Fruit fly (Drosophila melanogaster) whole organism, embryonic: ENCODE data around the gene CG12773.

ENCODE experiments used
- Antp ChIP-seq: fragments of 200-800 bp; sonication (Bioruptor generic); optimal IDR thresholded peaks from 3 replicates; lab custom pipeline; 2016; ENCODE audit warnings: missing biosample characterization, missing genetic modification characterization
- CG10431 ChIP-seq: fragments of 200-800 bp; sonication (Bioruptor generic); optimal IDR thresholded peaks from 3 replicates; lab custom pipeline; 2018; ENCODE audit warnings: missing biosample characterization, mild to moderate bottlenecking, missing genetic modification characterization
- CG10979 ChIP-seq: fragments of 200-800 bp; sonication (Bioruptor generic); optimal IDR thresholded peaks from 2 replicates; lab custom pipeline; 2018; ENCODE audit warnings: missing biosample characterization, mild to moderate bottlenecking, missing genetic modification characterization, moderate library complexity
- CG12299 ChIP-seq: fragments of 200-800 bp; sonication (Bioruptor generic); optimal IDR thresholded peaks from 2 replicates; lab custom pipeline; 2018; ENCODE audit warnings: missing biosample characterization, mild to moderate bottlenecking, missing genetic modification characterization
- CG12769 ChIP-seq: fragments of 200-800 bp; sonication (Bioruptor generic); optimal IDR thresholded peaks from 2 replicates; lab custom pipeline; 2019; ENCODE audit warnings: missing biosample characterization, mild to moderate bottlenecking, missing genetic modification characterization, moderate library complexity
- CG13894 ChIP-seq: fragments of 200-800 bp; sonication (Bioruptor generic); optimal IDR thresholded peaks from 3 replicates; lab custom pipeline; 2018; ENCODE audit warnings: missing biosample characterization, mild to moderate bottlenecking, missing genetic modification characterization, moderate library complexity
- CG15011 ChIP-seq: fragments of 200-800 bp; sonication (Bioruptor generic); optimal IDR thresholded peaks from 3 replicates; lab custom pipeline; 2018; ENCODE audit warnings: missing biosample characterization, mild to moderate bottlenecking, missing genetic modification characterization
- CG15514 ChIP-seq: fragments of 200-800 bp; sonication (Bioruptor generic); optimal IDR thresholded peaks from 3 replicates; lab custom pipeline; 2017; ENCODE audit warnings: missing biosample characterization, missing genetic modification characterization, mild to moderate bottlenecking, moderate library complexity, missing genetic modification reagents
- CG15601 ChIP-seq: fragments of 200-800 bp; sonication (Bioruptor generic); optimal IDR thresholded peaks from 3 replicates; lab custom pipeline; 2019; ENCODE audit warnings: missing biosample characterization, mild to moderate bottlenecking, missing genetic modification characterization, moderate library complexity
- CG30403 ChIP-seq: fragments of 200-800 bp; sonication (Bioruptor generic); optimal IDR thresholded peaks from 3 replicates; lab custom pipeline; 2016; ENCODE audit warnings: missing biosample characterization, missing genetic modification characterization
- CG32532 ChIP-seq: fragments of 200-800 bp; sonication (Bioruptor generic); IDR thresholded peaks from 2 replicates; pipeline ENCODE4 v1.3.6; 2022; ENCODE audit warnings: missing biosample characterization, missing genetic modification characterization
- CG33557 ChIP-seq: fragments of 200-800 bp; sonication (Bioruptor generic); optimal IDR thresholded peaks from 2 replicates; lab custom pipeline; 2019; ENCODE audit warnings: missing biosample characterization, mild to moderate bottlenecking, missing genetic modification characterization, moderate library complexity
- CG3726 ChIP-seq: fragments of 200-800 bp; sonication (Bioruptor generic); IDR thresholded peaks from 3 replicates; pipeline ENCODE4, ENCODE4 v1.3.6; 2022; ENCODE audit warnings: missing biosample characterization, missing genetic modification characterization
- CG4820 ChIP-seq: fragments of 200-800 bp; sonication (Bioruptor generic); optimal IDR thresholded peaks from 3 replicates; lab custom pipeline; 2016; ENCODE audit warnings: missing biosample characterization, missing genetic modification characterization
- CG5245 ChIP-seq: fragments of 200-800 bp; sonication (Bioruptor generic); optimal IDR thresholded peaks from 3 replicates; lab custom pipeline; 2016; ENCODE audit warnings: missing biosample characterization, missing genetic modification characterization
- CG5953 ChIP-seq: fragments of 200-800 bp; sonication (Bioruptor generic); IDR thresholded peaks from 2 replicates; pipeline ENCODE4 v1.3.6; 2022; ENCODE audit warnings: missing biosample characterization, missing genetic modification characterization
- CG6175 ChIP-seq: fragments of 200-800 bp; sonication (Bioruptor generic); IDR thresholded peaks from 3 replicates; pipeline ENCODE4 v1.3.6; 2022; ENCODE audit warnings: missing biosample characterization, missing genetic modification characterization
- CG6272 ChIP-seq: fragments of 200-800 bp; sonication (Bioruptor generic); IDR thresholded peaks from 2 replicates; pipeline ENCODE4 v1.3.6; 2022; ENCODE audit warnings: missing biosample characterization, missing genetic modification characterization
- CG8924 ChIP-seq: fragments of 200-800 bp; optimal IDR thresholded peaks from 3 replicates; lab custom pipeline; 2019; ENCODE audit warnings: missing biosample characterization, mild to moderate bottlenecking, missing genetic modification characterization, moderate library complexity
- E2f2 ChIP-seq: fragments of 200-800 bp; sonication (Bioruptor generic); IDR thresholded peaks from 2 replicates; pipeline ENCODE4 v1.3.6; 2022; ENCODE audit warnings: missing biosample characterization, missing genetic modification characterization
- Eip74EF ChIP-seq, 2 experiments: fragments of 200-800 bp in 1 of 2; fragments of >200 bp in 1 of 2; sonication (Bioruptor generic) in 1 of 2; optimal IDR thresholded peaks; 2 replicates each; lab custom pipeline; 2017 to 2019; ENCODE audit warnings: missing biosample characterization in 2 of 2, missing genetic modification characterization in 2 of 2, mild to moderate bottlenecking in 1 of 2, moderate library complexity in 1 of 2
- HLH4C ChIP-seq: fragments of 200-800 bp; sonication (Bioruptor generic); IDR thresholded peaks from 3 replicates; pipeline ENCODE4 v1.3.6; 2022; ENCODE audit warnings: missing biosample characterization, missing genetic modification characterization; ENCODE audit not compliant: partially characterized antibody
- Hand ChIP-seq: fragments of 200-800 bp; sonication (Bioruptor generic); optimal IDR thresholded peaks from 2 replicates; lab custom pipeline; 2017; ENCODE audit warnings: mild to moderate bottlenecking, missing biosample characterization, missing genetic modification reagents, missing genetic modification characterization
- Hr39 ChIP-seq: fragments of >200 bp; optimal IDR thresholded peaks from 2 replicates; lab custom pipeline; 2017
- Lim3 ChIP-seq: fragments of 200-800 bp; sonication (Bioruptor generic); IDR thresholded peaks from 2 replicates; pipeline ENCODE4 v1.3.6; 2022; ENCODE audit warnings: missing biosample characterization, missing genetic modification characterization
- Nf-YB ChIP-seq: fragments of 200-800 bp; sonication (Bioruptor generic); optimal IDR thresholded peaks from 3 replicates; lab custom pipeline; 2019; ENCODE audit warnings: missing biosample characterization, mild to moderate bottlenecking, missing genetic modification characterization, moderate library complexity
- Spps ChIP-seq: fragments of 200-800 bp; sonication (Bioruptor generic); optimal IDR thresholded peaks from 2 replicates; lab custom pipeline; 2018; ENCODE audit warnings: missing biosample characterization, mild to moderate bottlenecking, missing genetic modification characterization
- Taf1 ChIP-seq: fragments of 200-800 bp; sonication (Bioruptor generic); IDR thresholded peaks from 2 replicates; pipeline ENCODE4 v1.3.6; 2022; ENCODE audit warnings: missing biosample characterization, missing genetic modification characterization
- Trl ChIP-seq, 3 experiments: fragments of >200 bp in 2 of 3; fragments of 200-800 bp in 1 of 3; sonication (Bioruptor generic) in 1 of 3; optimal IDR thresholded peaks; 2 replicates in 1 of 3; 3 replicates in 2 of 3; lab custom pipeline; 2016 to 2017; ENCODE audit warnings: missing biosample characterization in 1 of 3, missing genetic modification characterization in 1 of 3
- YL-1 ChIP-seq: fragments of 200-800 bp; sonication (Bioruptor generic); optimal IDR thresholded peaks from 3 replicates; lab custom pipeline; 2017; ENCODE audit warnings: missing biosample characterization, mild to moderate bottlenecking, missing genetic modification characterization
- ash1 ChIP-seq: fragments of 200-800 bp; sonication (Bioruptor generic); optimal IDR thresholded peaks from 2 replicates; lab custom pipeline; 2018; ENCODE audit warnings: missing biosample characterization, mild to moderate bottlenecking, missing genetic modification characterization
- chif ChIP-seq, 2 experiments: fragments of 200-800 bp; sonication (Bioruptor generic); optimal IDR thresholded peaks; 3 replicates each; lab custom pipeline; 2016; ENCODE audit warnings: missing biosample characterization in 2 of 2, missing genetic modification characterization in 2 of 2
- chm ChIP-seq: fragments of 200-800 bp; sonication (Bioruptor generic); IDR thresholded peaks from 2 replicates; pipeline ENCODE4 v1.3.6; 2022; ENCODE audit warnings: missing biosample characterization, missing genetic modification characterization
- dm ChIP-seq: fragments of 200-800 bp; sonication (Bioruptor generic); optimal IDR thresholded peaks from 3 replicates; lab custom pipeline; 2016; ENCODE audit warnings: missing biosample characterization, missing genetic modification characterization
- fd102C ChIP-seq: fragments of 200-800 bp; sonication (Bioruptor generic); optimal IDR thresholded peaks from 2 replicates; lab custom pipeline; 2018; ENCODE audit warnings: missing biosample characterization, mild to moderate bottlenecking, missing genetic modification characterization, moderate library complexity
- ham ChIP-seq: fragments of 200-800 bp; sonication (Bioruptor generic); IDR thresholded peaks from 2 replicates; pipeline ENCODE4 v1.3.6; 2022; ENCODE audit warnings: missing biosample characterization, missing genetic modification characterization
- nau ChIP-seq: fragments of 200-800 bp; sonication (Bioruptor generic); optimal IDR thresholded peaks from 3 replicates; lab custom pipeline; 2017; ENCODE audit warnings: missing biosample characterization, mild to moderate bottlenecking, missing genetic modification characterization, missing genetic modification reagents
- nmo ChIP-seq: fragments of 200-800 bp; sonication (Bioruptor generic); optimal IDR thresholded peaks from 2 replicates; lab custom pipeline; 2018; ENCODE audit warnings: missing biosample characterization, mild to moderate bottlenecking, missing genetic modification characterization, moderate library complexity
- oc ChIP-seq: fragments of 200-800 bp; sonication (Bioruptor generic); optimal IDR thresholded peaks from 2 replicates; lab custom pipeline; 2018; ENCODE audit warnings: missing biosample characterization, mild to moderate bottlenecking, missing genetic modification characterization, moderate library complexity
- pb ChIP-seq: fragments of 200-800 bp; sonication (Bioruptor generic); optimal IDR thresholded peaks from 3 replicates; lab custom pipeline; 2016; ENCODE audit warnings: missing biosample characterization, missing genetic modification characterization
- pita ChIP-seq: fragments of 200-800 bp; sonication (Bioruptor generic); optimal IDR thresholded peaks from 2 replicates; lab custom pipeline; 2017; ENCODE audit warnings: missing biosample characterization, mild to moderate bottlenecking, missing genetic modification characterization
- pum ChIP-seq: fragments of 200-800 bp; sonication (Bioruptor generic); optimal IDR thresholded peaks from 2 replicates; lab custom pipeline; 2016; ENCODE audit warnings: missing biosample characterization, missing genetic modification characterization
- row ChIP-seq: fragments of 200-800 bp; sonication (Bioruptor generic); IDR thresholded peaks from 3 replicates; pipeline ENCODE4 v1.3.6; 2022; ENCODE audit warnings: missing biosample characterization, missing genetic modification characterization
- schlank ChIP-seq: fragments of 200-800 bp; sonication (Bioruptor generic); optimal IDR thresholded peaks from 2 replicates; lab custom pipeline; 2018; ENCODE audit warnings: missing biosample characterization, mild to moderate bottlenecking, missing genetic modification characterization
- seq ChIP-seq: fragments of 200-800 bp; sonication (Bioruptor generic); IDR thresholded peaks from 2 replicates; pipeline ENCODE4 v1.3.6; 2022; ENCODE audit warnings: missing biosample characterization, missing genetic modification characterization
- slou ChIP-seq: fragments of 200-800 bp; sonication (Bioruptor generic); optimal IDR thresholded peaks from 3 replicates; lab custom pipeline; 2016; ENCODE audit warnings: missing biosample characterization, missing genetic modification characterization
- tio ChIP-seq: fragments of 200-800 bp; sonication (Bioruptor generic); optimal IDR thresholded peaks from 2 replicates; lab custom pipeline; 2017; ENCODE audit warnings: missing biosample characterization, missing genetic modification characterization, inconsistent platforms
- wdn ChIP-seq: fragments of 200-800 bp; sonication (Bioruptor generic); IDR thresholded peaks from 2 replicates; pipeline ENCODE4 v1.3.6; 2022; ENCODE audit warnings: missing biosample characterization, missing genetic modification characterization

The CG12773 gene

DNA sequence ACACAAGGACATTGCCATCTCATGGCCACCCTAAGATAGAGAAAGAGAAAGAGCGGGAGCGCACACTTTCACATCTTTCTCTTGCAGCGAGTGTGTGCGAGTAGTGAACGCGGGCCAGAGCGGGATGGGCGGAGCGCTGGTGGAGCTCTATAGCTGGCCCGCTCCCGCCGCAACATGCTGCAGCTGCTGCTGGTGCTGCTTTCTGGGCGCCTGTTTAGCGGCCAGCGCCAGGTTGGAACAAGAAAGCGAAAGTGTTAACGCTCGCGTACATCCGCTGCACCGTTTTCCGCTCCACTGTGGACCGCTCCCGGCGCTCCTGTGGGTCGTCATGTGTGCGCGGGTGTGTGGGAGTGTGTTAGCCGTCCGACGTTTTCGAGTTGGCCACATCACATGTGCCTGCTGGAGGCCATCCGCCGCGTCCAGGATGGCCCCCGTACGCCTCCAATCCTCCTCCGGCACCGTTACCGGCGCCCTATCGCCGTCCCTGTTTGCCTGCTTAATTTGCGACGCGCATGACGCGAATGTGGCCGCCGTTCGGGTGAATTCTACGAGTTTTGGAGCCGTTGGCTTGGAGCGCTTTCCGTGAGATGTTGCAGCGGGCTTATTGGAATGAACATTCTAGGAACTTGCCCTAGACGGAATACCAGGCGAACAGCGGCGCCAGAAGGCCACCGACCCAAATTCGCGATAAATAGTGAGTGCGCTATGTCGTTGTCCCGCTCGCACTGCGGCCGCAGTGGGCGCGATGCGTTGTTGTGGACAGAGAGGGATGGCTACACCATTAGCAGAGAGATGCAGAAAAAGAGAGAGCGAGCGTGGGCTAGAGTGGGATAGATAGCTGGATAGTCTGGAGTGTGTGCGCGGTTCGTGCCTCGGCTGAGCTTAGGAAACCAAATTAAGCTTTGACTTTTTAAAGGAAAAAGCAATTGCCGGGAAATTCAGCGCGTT is 45.5 kb upstream of the CG12773 start (continued):
- TF ChIP-seq nau (GFP tag; lab: Kevin White, UChicago) (no peak), CG30403 (no peak), Spps (tag; lab: Kevin White, UChicago) (no peak), chif (GFP tag; optimal IDR thresholded peaks at IDR 0.05; lab: Kevin White, UChicago) (no peak), pum (GFP tag; lab: Kevin White, UChicago) (no peak), Antp (GFP tag; lab: Kevin White, UChicago) (no peak), slou (GFP tag; lab: Kevin White, UChicago) (no peak), CG3726 (no peak), CG10979 (tag; lab: Kevin White, UChicago) (no peak), CG8924 (tag; lab: Kevin White, UChicago) (peak; percentile 3), CG33557 (GFP tag; lab: Kevin White, UChicago) (peak; percentile 47), seq (no peak), dm (peak; percentile 12), CG6272 (GFP tag; lab: Robert Waterston, UW) (no peak), nmo (GFP tag; lab: Kevin White, UChicago) (peak; percentile 33), CG32532 (no peak), CG6175 (GFP tag; lab: Robert Waterston, UW) (0 out of 3 replicates have a peak, but pooled peaks have one; percentile 42), wdn (no peak), ash1 (no peak), CG15601 (no peak), CG15514 (GFP tag; lab: Kevin White, UChicago) (peak; percentile 69), HLH4C (GFP tag; lab: Robert Waterston, UW) (0 out of 3 replicates have a peak, but pooled peaks have one; percentile 13), Trl (optimal IDR thresholded peaks at IDR 0.05; lab: Kevin White, UChicago) (peak; percentile 24 to 69), Trl (GFP tag; optimal IDR thresholded peaks at IDR 0.05; lab: Kevin White, UChicago) (no peak), oc (no peak), CG10431 (GFP tag; lab: Kevin White, UChicago) (peak; percentile 81), CG5245 (GFP tag; lab: Kevin White, UChicago) (peak; percentile 9), YL-1 (peak; percentile 45), ham (GFP tag; lab: Robert Waterston, UW) (no peak), Taf1 (no peak), Lim3 (no peak), tio (GFP tag; lab: Kevin White, UChicago) (no peak), CG5953 (GFP tag; lab: Robert Waterston, UW) (no peak), Eip74EF (GFP tag; optimal IDR thresholded peaks at IDR 0.05; lab: Kevin White, UChicago) (peak in 1 of 2 experiments; percentile 35), CG12769 (tag; lab: Kevin White, UChicago) (peak; percentile 99), fd102C (GFP tag; lab: Kevin White, UChicago) (no peak), Hand (GFP tag; lab: Kevin White, UChicago) (peak; percentile 43), CG4820 (GFP tag; lab: Kevin White, UChicago) (no peak), CG15011 (GFP tag; lab: Kevin White, UChicago) (no peak), Nf-YB (GFP tag; lab: Kevin White, UChicago) (peak; percentile 59), E2f2 (GFP tag; lab: Robert Waterston, UW) (peak; percentile 85), pita (GFP tag; lab: Kevin White, UChicago) (peak; percentile 60), row (peak; percentile 15; the same call in 1 of the 3 replicates), Hr39 (lab: Kevin White, UChicago) (no peak), schlank (tag; lab: Kevin White, UChicago) (no peak), CG13894 (tag; lab: Kevin White, UChicago) (peak; percentile 63), pb (GFP tag; lab: Kevin White, UChicago) (no peak), CG12299 (tag; lab: Kevin White, UChicago) (no peak), chm (GFP tag; lab: Robert Waterston, UW) (no peak)
